Fruit fly (Drosophila melanogaster): ENCODE measurements around the gene Rabex-5.

dm6 chr3L:1258547-1258946 lies 37.2 kb upstream of the Rabex-5 start:
- TF ChIP-seq toe (GFP tag; optimal IDR thresholded peaks at IDR 0.05), result no peak
- TF ChIP-seq CG7101 (tag; optimal IDR thresholded peaks at IDR 0.05), result no peak
- no peak for TF ChIP-seq CG12768 (GFP tag; optimal IDR thresholded peaks at IDR 0.05)

Measured in whole organism, adult.